Worm (Caenorhabditis elegans) whole organism, L1 larva: Measurements from ENCODE around the gene R10E11.5.

ENCODE experiments used
- blmp-1 ChIP-seq: fragments of 150-350 bp; optimal IDR thresholded peaks from 2 replicates; lab custom pipeline; 2014; ENCODE audit warnings: missing biosample characterization, missing genetic modification characterization
- ets-5 ChIP-seq: fragments of 200-800 bp; sonication (Bioruptor generic); IDR thresholded peaks from 2 replicates; pipeline ENCODE4 v1.3.6; 2022; ENCODE audit warnings: missing genetic modification characterization, missing compliant biosample characterization
- fkh-4 ChIP-seq: sonication (generic microtip); optimal IDR thresholded peaks from 2 replicates; lab custom pipeline; 2016; ENCODE audit warnings: missing compliant biosample characterization, missing genetic modification characterization, borderline replicate concordance
- nhr-11 ChIP-seq: fragments of 150-350 bp; optimal IDR thresholded peaks from 2 replicates; lab custom pipeline; 2014; ENCODE audit warnings: missing biosample characterization, missing genetic modification characterization
- sox-4 ChIP-seq: sonication (generic microtip); optimal IDR thresholded peaks from 2 replicates; lab custom pipeline; 2016; ENCODE audit warnings: missing genetic modification characterization, missing compliant biosample characterization

DNA sequence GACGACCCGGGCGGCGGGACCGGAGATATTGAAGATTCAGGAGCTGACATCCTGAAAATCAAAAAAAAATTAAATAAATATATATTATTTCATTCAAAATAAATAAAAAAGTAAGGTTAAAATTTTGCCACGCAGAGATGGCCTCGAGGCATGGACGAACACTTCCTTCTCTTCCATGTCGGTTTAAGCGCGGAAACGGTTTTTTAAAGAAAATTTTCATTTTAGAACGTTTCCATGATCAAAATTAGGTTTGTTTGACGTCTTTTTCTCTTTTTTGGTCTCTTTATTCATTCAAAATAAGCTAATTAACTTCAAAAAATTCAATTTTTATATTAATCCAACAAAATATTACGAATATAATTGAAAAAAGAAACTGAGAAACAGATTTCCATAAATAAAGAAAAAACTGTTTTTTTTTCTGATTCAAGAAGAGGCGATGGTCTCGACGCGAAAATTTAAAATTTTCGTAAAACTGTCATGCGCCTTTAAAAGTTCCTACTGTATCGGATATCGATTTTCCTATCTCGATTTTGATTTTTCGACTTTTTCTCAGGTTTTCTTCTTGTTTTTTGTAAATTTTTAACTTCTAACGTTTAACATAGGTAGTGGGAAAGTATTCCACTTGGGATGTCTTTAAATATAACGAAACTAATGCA is 27.2 kb downstream of the R10E11.5 start, which contains the start of gene gcc-2:
- no peak for TF ChIP-seq sox-4 (tag; lab: Kevin White, UChicago)
- TF ChIP-seq nhr-11 (tag; lab: Kevin White, UChicago) = no peak
- TF ChIP-seq fkh-4 (tag; lab: Kevin White, UChicago) = no peak
- TF ChIP-seq ets-5 (GFP tag; lab: Robert Waterston, UW) = no peak
- TF ChIP-seq blmp-1 (tag; lab: Kevin White, UChicago) = no peak
